Worm (Caenorhabditis elegans) whole organism, L4/young adult: ENCODE measurements around the gene prmt-5.

Experiments
- W03F9.2 ChIP-seq: fragments of 150-350 bp; optimal IDR thresholded peaks from 2 replicates; lab custom pipeline; 2014; ENCODE audit warnings: missing biosample characterization, missing genetic modification characterization
- dao-5 ChIP-seq: sonication (generic microtip); optimal IDR thresholded peaks from 2 replicates; lab custom pipeline; 2016; ENCODE audit warnings: missing genotype, missing genetic modification characterization, moderate library complexity, missing compliant biosample characterization
- him-1 ChIP-seq: sonication (generic microtip); optimal IDR thresholded peaks from 2 replicates; lab custom pipeline; 2016; ENCODE audit warnings: missing genotype, missing genetic modification reagents, missing genetic modification characterization, missing compliant biosample characterization

DNA sequence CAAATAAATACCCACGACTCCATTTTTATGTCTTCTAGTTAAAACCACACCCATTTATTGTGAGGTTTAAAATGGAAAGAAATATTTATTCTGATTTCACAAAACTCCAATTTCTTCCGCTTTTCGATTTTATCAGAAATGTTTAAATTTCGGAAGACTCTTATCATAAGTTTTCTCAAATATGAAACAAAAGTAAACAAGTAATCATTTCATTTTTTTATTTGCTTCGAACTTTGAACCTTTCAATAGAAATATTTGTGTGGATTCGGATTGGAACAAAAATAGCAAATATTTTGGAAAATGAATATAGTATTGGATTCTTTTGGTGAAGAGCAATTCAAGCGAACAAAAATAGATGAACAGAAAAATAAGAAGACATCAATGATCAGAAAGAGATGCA, 8.5 kb upstream of the prmt-5 start:
- TF ChIP-seq dao-5 (tag; lab: Kevin White, UChicago) = no peak
- no peak for TF ChIP-seq W03F9.2 (tag; lab: Kevin White, UChicago)
- TF ChIP-seq him-1 = no peak
